Worm (Caenorhabditis elegans): Measurements from ENCODE around the gene D1014.13.
A peak's percentile ranks its signal among the peaks of the same experiment; 100 is the strongest.

The D1014.13 gene

ce11 chrV:8178279-8178678 lies 32.9 kb downstream of the D1014.13 start:
- no peak for TF ChIP-seq mcd-1 (GFP tag; IDR thresholded peaks at IDR 0.05)
- TF ChIP-seq F39B2.1 (GFP tag; IDR thresholded peaks at IDR 0.05): no peak
- TF ChIP-seq ztf-28 (GFP tag; IDR thresholded peaks at IDR 0.05): no peak
- TF ChIP-seq madf-3 (GFP tag; IDR thresholded peaks at IDR 0.05): no peak
- no peak for TF ChIP-seq efl-1 (GFP tag; optimal IDR thresholded peaks at IDR 0.05)
- TF ChIP-seq nhr-120 (GFP tag; IDR thresholded peaks at IDR 0.05): no peak
- no peak for TF ChIP-seq F23B12.7 (tag; optimal IDR thresholded peaks at IDR 0.05; ENCODE audit: insufficient read depth)
- TF ChIP-seq xnd-1 (tag; optimal IDR thresholded peaks at IDR 0.05): peak; percentile 1
- TF ChIP-seq mes-4 (tag; optimal IDR thresholded peaks at IDR 0.05): no peak
- TF ChIP-seq F49E8.2 (tag; optimal IDR thresholded peaks at IDR 0.05; ENCODE audit: insufficient read depth): no peak
- no peak for TF ChIP-seq egl-18 (GFP tag; IDR thresholded peaks at IDR 0.05)
- no peak for TF ChIP-seq sdz-38 (tag; optimal IDR thresholded peaks at IDR 0.05)
- TF ChIP-seq atf-7 (tag; optimal IDR thresholded peaks at IDR 0.05): no peak
- TF ChIP-seq nfyb-1 (GFP tag; IDR thresholded peaks at IDR 0.05): no peak
- TF ChIP-seq madf-10 (tag; optimal IDR thresholded peaks at IDR 0.05): no peak
- 0 out of 2 replicates have a peak, but pooled peaks have one; percentile 25 for TF ChIP-seq hsf-1 (GFP tag; IDR thresholded peaks at IDR 0.05)
- TF ChIP-seq D2030.7 (GFP tag; IDR thresholded peaks at IDR 0.05): no peak
- peak; percentile 79 for TF ChIP-seq F33H1.4 (GFP tag; IDR thresholded peaks at IDR 0.05)
- no peak for TF ChIP-seq sptf-2 (GFP tag; optimal IDR thresholded peaks at IDR 0.05)
- no peak for TF ChIP-seq C17E4.6 (GFP tag; IDR thresholded peaks at IDR 0.05)
- no peak for TF ChIP-seq snpc-1.3 (tag; optimal IDR thresholded peaks at IDR 0.05; ENCODE audit: insufficient read depth)
- no peak for TF ChIP-seq nfya-2 (GFP tag; IDR thresholded peaks at IDR 0.05)
- TF ChIP-seq aptf-3 (GFP tag; IDR thresholded peaks at IDR 0.05): no peak
- TF ChIP-seq dpl-1 (GFP tag; optimal IDR thresholded peaks at IDR 0.05): no peak
- TF ChIP-seq madf-8 (GFP tag; conservative IDR thresholded peaks at IDR 0.05): peak; percentile 43; the same call in 1 of the 2 replicates
- no peak for TF ChIP-seq Y79H2A.3 (GFP tag; conservative IDR thresholded peaks at IDR 0.05)
- TF ChIP-seq T26A5.8 (tag; optimal IDR thresholded peaks at IDR 0.05): no peak
- peak; percentile 83 for TF ChIP-seq lsl-1 (GFP tag; optimal IDR thresholded peaks at IDR 0.05)
- TF ChIP-seq snpc-1.1 (tag; optimal IDR thresholded peaks at IDR 0.05; ENCODE audit: insufficient read depth): no peak

ce11 chrV:8178914-8179542 lies 33.6 kb downstream of the D1014.13 start, which contains the start of gene srp-7:
Gene srp-7 (plus strand): TSS chrV:8179126.
- TF ChIP-seq ztf-18 (tag; optimal IDR thresholded peaks at IDR 0.05): no peak
- no peak for TF ChIP-seq egl-44 (GFP tag; IDR thresholded peaks at IDR 0.05)
- TF ChIP-seq let-526 (GFP tag; IDR thresholded peaks at IDR 0.05): no peak
- peak; percentile 33; the same call in 1 of the 2 replicates for TF ChIP-seq egrh-3 (GFP tag; IDR thresholded peaks at IDR 0.05)
- TF ChIP-seq F39B2.1 (GFP tag; IDR thresholded peaks at IDR 0.05): no peak
- no peak for TF ChIP-seq cebp-2 (GFP tag; IDR thresholded peaks at IDR 0.05)
- no peak; the same call in 1 of the 2 replicates for TF ChIP-seq dox-1 (GFP tag; IDR thresholded peaks at IDR 0.05)
- TF ChIP-seq F49E8.2 (tag; optimal IDR thresholded peaks at IDR 0.05; ENCODE audit: insufficient read depth): no peak
- TF ChIP-seq ceh-27 (GFP tag; optimal IDR thresholded peaks at IDR 0.05): no peak
- TF ChIP-seq aptf-2 (GFP tag; conservative IDR thresholded peaks at IDR 0.05): no peak
- no peak for TF ChIP-seq atf-7 (tag; optimal IDR thresholded peaks at IDR 0.05)
- TF ChIP-seq xnd-1 (tag; optimal IDR thresholded peaks at IDR 0.05): no peak
- TF ChIP-seq athp-1 (tag; optimal IDR thresholded peaks at IDR 0.05): no peak
- TF ChIP-seq cebp-1 (GFP tag; IDR thresholded peaks at IDR 0.05): peak; percentile 75
- TF ChIP-seq cebp-1 (tag; optimal IDR thresholded peaks at IDR 0.05): no peak
- peak; percentile 26 for TF ChIP-seq ztf-26 (tag; optimal IDR thresholded peaks at IDR 0.05)
- peak; percentile 55; the same call in 1 of the 2 replicates for TF ChIP-seq lin-26 (GFP tag; IDR thresholded peaks at IDR 0.05)
- TF ChIP-seq nfya-1 (tag; optimal IDR thresholded peaks at IDR 0.05; ENCODE audit: borderline replicate concordance, insufficient read depth): no peak
- no peak for TF ChIP-seq B0261.1 (tag; optimal IDR thresholded peaks at IDR 0.05)
- no peak for TF ChIP-seq attf-6 (GFP tag; IDR thresholded peaks at IDR 0.05)
- TF ChIP-seq aptf-3 (GFP tag; IDR thresholded peaks at IDR 0.05): no peak
- TF ChIP-seq nfyb-1 (GFP tag; IDR thresholded peaks at IDR 0.05): no peak
- TF ChIP-seq ztf-3 (GFP tag; optimal IDR thresholded peaks at IDR 0.05): no peak
- no peak for TF ChIP-seq hlh-26 (GFP tag; conservative IDR thresholded peaks at IDR 0.05)
- TF ChIP-seq tbp1 (GFP tag; optimal IDR thresholded peaks at IDR 0.05): no peak
